Worm (Caenorhabditis elegans): Measurements from ENCODE around the gene ugt-12.

DNA sequence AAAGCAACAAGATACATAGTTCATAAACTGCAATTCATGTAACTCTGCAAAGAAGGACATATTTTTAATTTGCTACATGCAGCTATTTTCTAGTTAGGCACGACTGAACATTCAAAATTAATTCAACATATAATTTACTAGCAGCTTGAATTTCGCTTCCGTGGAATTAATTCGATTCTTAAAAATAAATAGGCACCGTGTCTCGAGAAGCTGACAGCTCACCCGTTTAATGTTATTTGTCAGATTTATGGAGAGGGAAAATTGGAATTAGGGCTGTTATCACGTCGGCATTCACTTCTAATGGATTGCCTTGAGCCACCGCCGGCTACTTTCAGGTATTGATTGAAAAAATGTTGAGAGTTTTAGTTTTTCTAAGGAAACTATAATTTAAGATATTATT is 36.9 kb upstream of the ugt-12 start, which contains the start of gene srh-21:
- no peak for TF ChIP-seq ceh-39 (tag; optimal IDR thresholded peaks at IDR 0.05)
- no peak for TF ChIP-seq lin-13 (tag; optimal IDR thresholded peaks at IDR 0.05)
- no peak for TF ChIP-seq mab-5 (tag; optimal IDR thresholded peaks at IDR 0.05)
- TF ChIP-seq ceh-83 (GFP tag; optimal IDR thresholded peaks at IDR 0.05) = no peak
- no peak for TF ChIP-seq sem-2 (GFP tag; optimal IDR thresholded peaks at IDR 0.05)
- TF ChIP-seq snpc-4 (tag; optimal IDR thresholded peaks at IDR 0.05) = no peak
- no peak for TF ChIP-seq nhr-12 (tag; optimal IDR thresholded peaks at IDR 0.05)
- no peak for TF ChIP-seq nhr-76 (tag; optimal IDR thresholded peaks at IDR 0.05)
- TF ChIP-seq unc-62 (GFP tag; optimal IDR thresholded peaks at IDR 0.05) = no peak

Measured in whole organism, mixed stage, embryonic.